Fruit fly (Drosophila melanogaster): Measurements from ENCODE around the gene Atg16.

The Atg16 gene

dm6 chr3R:29876733-29877193, 41.9 kb upstream of the Atg16 start, which contains the start of gene CG31038 (continued):
- TF ChIP-seq CG8359 (GFP tag; optimal IDR thresholded peaks at IDR 0.05; ENCODE audit: borderline replicate concordance) (no peak), prd (optimal IDR thresholded peaks at IDR 0.05) (no peak), prd (GFP tag; IDR thresholded peaks at IDR 0.05) (no peak; the same call in 2 of the 3 replicates), lilli (GFP tag; optimal IDR thresholded peaks at IDR 0.05) (no peak), NK7.1 (GFP tag; optimal IDR thresholded peaks at IDR 0.05) (peak; percentile 1), slbo (GFP tag; IDR thresholded peaks at IDR 0.05) (peak; percentile 33; the same call in 1 of the 2 replicates), CG4360 (GFP tag; IDR thresholded peaks at IDR 0.05) (peak; percentile 83), kay (GFP tag; optimal IDR thresholded peaks at IDR 0.05) (peak; percentile 43), CG13287 (GFP tag; IDR thresholded peaks at IDR 0.05; ENCODE audit: partially characterized antibody) (peak; percentile 57; the same call in 1 of the 2 replicates), CG12071 (GFP tag; optimal IDR thresholded peaks at IDR 0.05) (peak; percentile 38), shn (GFP tag; optimal IDR thresholded peaks at IDR 0.05) (peak; percentile 23), CG6689 (GFP tag; IDR thresholded peaks at IDR 0.05) (peak; percentile 25; the same call in 1 of the 2 replicates), CG12236 (GFP tag; optimal IDR thresholded peaks at IDR 0.05) (no peak), Trl (optimal IDR thresholded peaks at IDR 0.05) (peak; percentile 53 to 79), Trl (GFP tag; optimal IDR thresholded peaks at IDR 0.05) (peak; percentile 23), CG31441 (GFP tag; IDR thresholded peaks at IDR 0.05) (peak; percentile 24), CG12155 (GFP tag; optimal IDR thresholded peaks at IDR 0.05) (no peak), nom (GFP tag; optimal IDR thresholded peaks at IDR 0.05) (peak; percentile 77), CG11695 (GFP tag; IDR thresholded peaks at IDR 0.05) (no peak), NFAT (GFP tag; IDR thresholded peaks at IDR 0.05) (peak; percentile 40; the same call in 1 of the 2 replicates), CG1603 (tag; optimal IDR thresholded peaks at IDR 0.05) (peak; percentile 14), Hr78 (GFP tag; optimal IDR thresholded peaks at IDR 0.05) (peak in 1 of 2 experiments; percentile 38), z (GFP tag; IDR thresholded peaks at IDR 0.05) (peak; percentile 80), yki (optimal IDR thresholded peaks at IDR 0.05) (peak; percentile 67), CG14014 (GFP tag; IDR thresholded peaks at IDR 0.05) (no peak), CG7987 (GFP tag; optimal IDR thresholded peaks at IDR 0.05) (peak; percentile 34), CG16813 (GFP tag; IDR thresholded peaks at IDR 0.05; ENCODE audit: partially characterized antibody) (peak; percentile 37; the same call in 1 of the 3 replicates), stwl (tag; optimal IDR thresholded peaks at IDR 0.05) (peak; percentile 13), CG9817 (tag; optimal IDR thresholded peaks at IDR 0.05) (no peak), chinmo (GFP tag; IDR thresholded peaks at IDR 0.05; ENCODE audit: partially characterized antibody) (peak; percentile 93; the same call in 3 of the 4 replicates), CG9797 (GFP tag; optimal IDR thresholded peaks at IDR 0.05) (no peak), Blimp-1 (GFP tag; optimal IDR thresholded peaks at IDR 0.05) (peak; percentile 4)

dm6 chr3R:29876232-29876631, 41.3 kb upstream of the Atg16 start:
- TF ChIP-seq Ets65A (GFP tag) (peak; percentile 82), ham (GFP tag; IDR thresholded peaks at IDR 0.05) (no peak), Ssrp (tag; optimal IDR thresholded peaks at IDR 0.05) (no peak), Stat92E (GFP tag; optimal IDR thresholded peaks at IDR 0.05) (no peak), CG6175 (GFP tag; IDR thresholded peaks at IDR 0.05) (no peak), CG3163 (GFP tag; optimal IDR thresholded peaks at IDR 0.05) (peak; percentile 23), Trl (optimal IDR thresholded peaks at IDR 0.05) (peak in 1 of 2 experiments; percentile 54), Trl (GFP tag; optimal IDR thresholded peaks at IDR 0.05) (no peak)

- TF ChIP-seq CoRest (tag; optimal IDR thresholded peaks at IDR 0.05) (no peak), CG7372 (GFP tag; IDR thresholded peaks at IDR 0.05) (peak; percentile 44), gce (GFP tag; IDR thresholded peaks at IDR 0.05) (no peak), Neu2 (GFP tag; optimal IDR thresholded peaks at IDR 0.05; ENCODE audit: borderline replicate concordance) (no peak), CG11398 (GFP tag; optimal IDR thresholded peaks at IDR 0.05) (no peak), CG16779 (GFP tag; IDR thresholded peaks at IDR 0.05) (no peak), CG13424 (tag; optimal IDR thresholded peaks at IDR 0.05) (no peak), nom (GFP tag; optimal IDR thresholded peaks at IDR 0.05) (peak; percentile 34), slbo (GFP tag; IDR thresholded peaks at IDR 0.05) (no peak), CG9817 (tag; optimal IDR thresholded peaks at IDR 0.05) (no peak), ERR (GFP tag; optimal IDR thresholded peaks at IDR 0.05) (no peak), Med (GFP tag) (peak; percentile 12), Dip2 (GFP tag; IDR thresholded peaks at IDR 0.05) (no peak), tin (GFP tag; optimal IDR thresholded peaks at IDR 0.05) (no peak), sr (GFP tag; IDR thresholded peaks at IDR 0.05) (no peak)
These were observed 40.9 kb upstream of the Atg16 start for dm6 chr3R:29875830-29876229.

Measured in whole organism, embryonic.